Fruit fly (Drosophila melanogaster): ENCODE data around the gene CG5800.

CG5800 gene

dm6 chrX:17631996-17632612 lies 4.0 kb upstream of the CG5800 start, which contains the start of the genes corolla and ND-24:
Gene corolla, minus strand, starts transcription at chrX:17632047.
Gene ND-24, plus strand, starts transcription at chrX:17632089.
- TF ChIP-seq zen (tag; optimal IDR thresholded peaks at IDR 0.05) = peak; percentile 74
- TF ChIP-seq CG34376 (GFP tag; optimal IDR thresholded peaks at IDR 0.05) = peak; percentile 67
- TF ChIP-seq Gug (GFP tag; IDR thresholded peaks at IDR 0.05) = peak; percentile 81
- no peak for TF ChIP-seq Asciz (GFP tag; optimal IDR thresholded peaks at IDR 0.05)
- TF ChIP-seq Scr (GFP tag; IDR thresholded peaks at IDR 0.05; ENCODE audit: partially characterized antibody) = peak; percentile 91
- TF ChIP-seq stc (GFP tag; IDR thresholded peaks at IDR 0.05) = peak; percentile 84
- no peak for TF ChIP-seq CG4360 (GFP tag; IDR thresholded peaks at IDR 0.05)
- peak; percentile 86 for TF ChIP-seq E2f1 (GFP tag; IDR thresholded peaks at IDR 0.05)
- TF ChIP-seq CG12942 (GFP tag; optimal IDR thresholded peaks at IDR 0.05) = peak; percentile 85
- TF ChIP-seq unpg (GFP tag; optimal IDR thresholded peaks at IDR 0.05) = peak; percentile 82
- TF ChIP-seq pan (optimal IDR thresholded peaks at IDR 0.05) = no peak
- TF ChIP-seq pan (GFP tag; optimal IDR thresholded peaks at IDR 0.05 in 1 of 2, IDR thresholded peaks at IDR 0.05 in 1 of 2) = peak in 1 of 2 experiments; percentile 89
- TF ChIP-seq danr (GFP tag; IDR thresholded peaks at IDR 0.05) = peak; percentile 79
- peak; percentile 93 for TF ChIP-seq CG30403 (GFP tag; optimal IDR thresholded peaks at IDR 0.05)
- peak; percentile 85 for TF ChIP-seq CG13894 (tag; optimal IDR thresholded peaks at IDR 0.05)
- TF ChIP-seq CG6689 (GFP tag; IDR thresholded peaks at IDR 0.05) = peak; percentile 88
- peak; percentile 59 for TF ChIP-seq CG3065 (GFP tag; optimal IDR thresholded peaks at IDR 0.05)
- peak; percentile 81 for TF ChIP-seq CG4854 (GFP tag; optimal IDR thresholded peaks at IDR 0.05)
- TF ChIP-seq CG42726 (GFP tag; IDR thresholded peaks at IDR 0.05; ENCODE audit: partially characterized antibody) = peak; percentile 74
- no peak for TF ChIP-seq eve (GFP tag; optimal IDR thresholded peaks at IDR 0.05)
- TF ChIP-seq Awh (GFP tag; IDR thresholded peaks at IDR 0.05) = peak; percentile 86
- no peak for TF ChIP-seq D (optimal IDR thresholded peaks at IDR 0.05)
- peak; percentile 63 for TF ChIP-seq D (GFP tag; optimal IDR thresholded peaks at IDR 0.05)
- TF ChIP-seq gcm2 (GFP tag; optimal IDR thresholded peaks at IDR 0.05) = peak; percentile 43
- peak; percentile 88 for TF ChIP-seq sna (GFP tag; IDR thresholded peaks at IDR 0.05; ENCODE audit: partially characterized antibody)
- peak; percentile 75 for TF ChIP-seq NC2β (GFP tag; optimal IDR thresholded peaks at IDR 0.05)
- TF ChIP-seq da (GFP tag; optimal IDR thresholded peaks at IDR 0.05) = peak; percentile 48
- peak; percentile 69 for TF ChIP-seq CG8089 (GFP tag; optimal IDR thresholded peaks at IDR 0.05)
- peak; percentile 92 for TF ChIP-seq CG14710 (tag; optimal IDR thresholded peaks at IDR 0.05)
- peak; percentile 66; the same call in 1 of the 2 replicates for TF ChIP-seq toy (GFP tag; IDR thresholded peaks at IDR 0.05)
- peak; percentile 92 for TF ChIP-seq unc-4 (GFP tag; IDR thresholded peaks at IDR 0.05; ENCODE audit: partially characterized antibody)
- no peak for TF ChIP-seq tio (GFP tag; optimal IDR thresholded peaks at IDR 0.05)
- TF ChIP-seq Neu2 (GFP tag; optimal IDR thresholded peaks at IDR 0.05; ENCODE audit: borderline replicate concordance) = no peak
- TF ChIP-seq ham (GFP tag; IDR thresholded peaks at IDR 0.05) = no peak
- TF ChIP-seq CG32532 (GFP tag; IDR thresholded peaks at IDR 0.05) = peak; percentile 91
- no peak for TF ChIP-seq CG12071 (GFP tag; optimal IDR thresholded peaks at IDR 0.05)
- TF ChIP-seq CG2889 (GFP tag; IDR thresholded peaks at IDR 0.05) = peak; percentile 84
- peak; percentile 86 for TF ChIP-seq gro (GFP tag; optimal IDR thresholded peaks at IDR 0.05)
- no peak for TF ChIP-seq HLHmδ (GFP tag; optimal IDR thresholded peaks at IDR 0.05)
- peak; percentile 77 for TF ChIP-seq Fer1 (GFP tag; optimal IDR thresholded peaks at IDR 0.05)
- peak; percentile 71 for TF ChIP-seq Mrtf (GFP tag; IDR thresholded peaks at IDR 0.05)
- TF ChIP-seq CG12659 (GFP tag; optimal IDR thresholded peaks at IDR 0.05) = peak; percentile 87
- TF ChIP-seq ERR (GFP tag; optimal IDR thresholded peaks at IDR 0.05) = peak; percentile 48
- TF ChIP-seq CG10565 (GFP tag; optimal IDR thresholded peaks at IDR 0.05) = peak; percentile 1
- peak; percentile 88 for TF ChIP-seq CG14667 (GFP tag; IDR thresholded peaks at IDR 0.05)
- TF ChIP-seq CTCF (GFP tag; optimal IDR thresholded peaks at IDR 0.05) = peak; percentile 24
- TF ChIP-seq Aef1 (GFP tag; IDR thresholded peaks at IDR 0.05) = peak; percentile 88
- no peak for TF ChIP-seq fru (optimal IDR thresholded peaks at IDR 0.05)
- no peak for TF ChIP-seq TFAM (GFP tag; optimal IDR thresholded peaks at IDR 0.05)
- peak; percentile 72 for TF ChIP-seq Atf3 (GFP tag; optimal IDR thresholded peaks at IDR 0.05)
- peak; percentile 46; the same call in 1 of the 2 replicates for TF ChIP-seq dan (GFP tag; IDR thresholded peaks at IDR 0.05)
- peak; percentile 61; the same call in 1 of the 3 replicates for TF ChIP-seq CG7357 (GFP tag; IDR thresholded peaks at IDR 0.05)
